Fruit fly (Drosophila melanogaster) whole organism, pupa: Measurements from ENCODE around the gene out.

Source experiments
- CG13204 ChIP-seq: fragments of 200-800 bp; sonication (Bioruptor generic); optimal IDR thresholded peaks from 2 replicates; lab custom pipeline; 2018; ENCODE audit warnings: missing biosample characterization, mild to moderate bottlenecking, missing genetic modification characterization, moderate library complexity
- CG15710 ChIP-seq: fragments of 200-800 bp; sonication (Bioruptor generic); optimal IDR thresholded peaks from 2 replicates; lab custom pipeline; 2018; ENCODE audit warnings: missing biosample characterization, mild to moderate bottlenecking, missing genetic modification characterization, moderate library complexity
- CG4496 ChIP-seq: fragments of 200-800 bp; sonication (Bioruptor generic); IDR thresholded peaks from 3 replicates; pipeline ENCODE4 v1.3.6; 2022; ENCODE audit warnings: missing biosample characterization, missing genetic modification characterization
- Ets98B ChIP-seq: fragments of 200-800 bp; sonication (Bioruptor generic); IDR thresholded peaks from 2 replicates; pipeline ENCODE4 v1.3.6; 2022; ENCODE audit warnings: missing biosample characterization, missing genetic modification characterization
- gl ChIP-seq: fragments of 200-800 bp; sonication (Bioruptor generic); optimal IDR thresholded peaks from 2 replicates; lab custom pipeline; 2018; ENCODE audit warnings: missing biosample characterization, mild to moderate bottlenecking, missing genetic modification characterization

DNA sequence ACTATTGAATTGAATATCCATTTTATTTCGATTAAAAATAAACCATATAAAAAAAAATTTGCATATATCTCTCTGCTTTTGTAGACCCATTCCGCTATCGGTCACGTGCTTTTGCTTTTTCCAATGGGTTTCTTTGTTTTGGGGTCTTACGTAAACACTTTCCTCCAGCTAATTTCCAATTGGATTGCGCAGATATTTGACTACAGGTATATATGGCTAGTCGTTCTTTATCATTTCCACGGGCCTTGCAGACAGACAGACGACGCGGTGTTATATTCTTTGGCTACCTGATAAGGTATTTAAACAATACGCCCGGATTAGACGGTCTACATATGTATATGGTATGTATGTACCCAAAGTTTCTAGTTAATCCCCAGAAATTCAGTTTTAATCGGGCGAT lies 28.6 kb downstream of the out start:
- no peak for TF ChIP-seq CG4496 (GFP tag; lab: Robert Waterston, UW)
- TF ChIP-seq gl (tag; lab: Kevin White, UChicago): no peak
- TF ChIP-seq Ets98B: no peak
- TF ChIP-seq CG13204: no peak
- no peak for TF ChIP-seq CG15710 (tag; lab: Kevin White, UChicago)
